Worm (Caenorhabditis elegans): Measurements from ENCODE around the gene srsx-2.

- TF ChIP-seq him-1 (tag; optimal IDR thresholded peaks at IDR 0.05) (no peak), W03F9.2 (tag; optimal IDR thresholded peaks at IDR 0.05) (no peak)
Measured at ce11 chrV:17486034-17486433, 47.8 kb upstream of the srsx-2 start, which contains the start of gene scl-24.
